Fruit fly (Drosophila melanogaster): ENCODE results near the gene CG5199.

CG5199 gene

DNA sequence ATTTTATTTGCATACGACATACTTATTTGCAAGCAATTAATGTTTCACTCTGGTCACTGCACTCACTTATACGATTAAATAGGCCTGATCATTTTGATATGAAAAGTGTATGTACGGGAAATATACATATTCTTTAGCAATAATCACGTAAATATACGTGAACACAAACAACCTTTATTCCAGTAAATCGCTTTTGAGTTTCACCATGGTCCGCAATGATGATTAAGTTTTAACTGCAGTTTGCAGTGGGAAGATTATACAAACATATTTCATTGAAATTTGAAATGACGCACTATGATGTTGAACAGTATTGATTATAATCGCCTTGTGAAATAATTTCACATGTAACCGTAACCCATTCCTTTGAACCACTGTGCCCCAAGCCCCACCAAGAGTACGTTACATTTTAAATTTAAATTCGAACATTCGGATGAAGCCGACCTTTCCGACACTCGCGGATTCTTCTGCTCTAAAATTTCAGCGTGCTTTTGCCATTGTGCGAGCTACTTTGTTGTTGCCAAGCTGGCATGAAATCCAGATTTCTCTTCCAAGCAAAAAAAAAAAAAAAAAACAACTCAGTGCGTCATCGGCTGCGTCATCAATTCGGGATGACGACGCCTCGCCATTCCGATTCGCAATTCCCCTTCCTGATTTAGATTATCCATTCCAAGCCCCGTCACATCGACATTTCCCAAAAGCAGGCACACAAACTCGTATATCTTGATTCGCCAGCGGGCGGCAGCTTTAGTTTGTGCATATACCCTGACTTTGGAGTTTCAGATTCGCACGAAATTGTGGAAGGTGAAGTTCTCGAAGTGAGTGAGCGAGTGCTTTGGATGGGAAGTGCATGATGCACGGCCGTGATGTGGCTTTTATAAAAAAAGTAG is 48.9 kb downstream of the CG5199 start (continued):
- TF ChIP-seq CG6813 (GFP tag; optimal IDR thresholded peaks at IDR 0.05) (no peak), CG30431 (GFP tag; optimal IDR thresholded peaks at IDR 0.05) (no peak), Deaf1 (tag; optimal IDR thresholded peaks at IDR 0.05) (no peak), eve (GFP tag; optimal IDR thresholded peaks at IDR 0.05) (peak in 1 of 2 experiments; percentile 48), MTF-1 (GFP tag; optimal IDR thresholded peaks at IDR 0.05; ENCODE audit: borderline replicate concordance) (no peak), D19A (tag; optimal IDR thresholded peaks at IDR 0.05) (peak; percentile 17), her (GFP tag; optimal IDR thresholded peaks at IDR 0.05) (no peak), ems (GFP tag; optimal IDR thresholded peaks at IDR 0.05) (no peak), CG16813 (GFP tag; IDR thresholded peaks at IDR 0.05; ENCODE audit: partially characterized antibody) (0 out of 3 replicates have a peak, but pooled peaks have one; percentile 32), Stat92E (GFP tag; optimal IDR thresholded peaks at IDR 0.05) (no peak), CG12769 (tag; optimal IDR thresholded peaks at IDR 0.05) (no peak), dysf (GFP tag; IDR thresholded peaks at IDR 0.05) (no peak), sd (tag; optimal IDR thresholded peaks at IDR 0.05) (no peak), CG14965 (GFP tag; optimal IDR thresholded peaks at IDR 0.05; ENCODE audit: borderline replicate concordance) (no peak), p53 (GFP tag; optimal IDR thresholded peaks at IDR 0.05) (no peak), CG6654 (GFP tag; optimal IDR thresholded peaks at IDR 0.05) (no peak), esg (GFP tag; conservative IDR thresholded peaks at IDR 0.05) (no peak), H15 (GFP tag; IDR thresholded peaks at IDR 0.05) (no peak), CG2199 (GFP tag; IDR thresholded peaks at IDR 0.05) (0 out of 3 replicates have a peak, but pooled peaks have one; percentile 0), pzg (GFP tag; optimal IDR thresholded peaks at IDR 0.05) (no peak), Meics (GFP tag; optimal IDR thresholded peaks at IDR 0.05) (no peak), C15 (GFP tag; IDR thresholded peaks at IDR 0.05) (no peak), CG1529 (GFP tag; optimal IDR thresholded peaks at IDR 0.05) (no peak), CG2889 (GFP tag; IDR thresholded peaks at IDR 0.05) (no peak), CG12155 (GFP tag; optimal IDR thresholded peaks at IDR 0.05) (no peak), bbx (GFP tag; IDR thresholded peaks at IDR 0.05; ENCODE audit: partially characterized antibody) (no peak), CG10147 (GFP tag; optimal IDR thresholded peaks at IDR 0.05) (no peak), gcm2 (GFP tag; optimal IDR thresholded peaks at IDR 0.05) (no peak), CG3995 (GFP tag; optimal IDR thresholded peaks at IDR 0.05) (no peak), CG17829 (tag; optimal IDR thresholded peaks at IDR 0.05) (no peak), kni (GFP tag; optimal IDR thresholded peaks at IDR 0.05) (no peak), Atf3 (GFP tag; optimal IDR thresholded peaks at IDR 0.05) (no peak), Ets65A (GFP tag) (peak; percentile 48), da (GFP tag; optimal IDR thresholded peaks at IDR 0.05) (no peak), tap (tag; optimal IDR thresholded peaks at IDR 0.05) (no peak), CG14441 (GFP tag; IDR thresholded peaks at IDR 0.05) (no peak), CG15514 (GFP tag; optimal IDR thresholded peaks at IDR 0.05) (no peak), odd (GFP tag; optimal IDR thresholded peaks at IDR 0.05) (no peak), CG6175 (GFP tag; IDR thresholded peaks at IDR 0.05) (no peak), CG10267 (tag; optimal IDR thresholded peaks at IDR 0.05) (no peak), lola (GFP tag; optimal IDR thresholded peaks at IDR 0.05) (no peak), CG14710 (tag; optimal IDR thresholded peaks at IDR 0.05) (no peak), CG10654 (GFP tag; optimal IDR thresholded peaks at IDR 0.05) (no peak), Antp (GFP tag; optimal IDR thresholded peaks at IDR 0.05) (no peak), CG6272 (GFP tag; IDR thresholded peaks at IDR 0.05) (no peak), row (GFP tag; IDR thresholded peaks at IDR 0.05) (peak; percentile 27; the same call in 1 of the 3 replicates), CG7357 (GFP tag; IDR thresholded peaks at IDR 0.05) (no peak), chif (GFP tag; optimal IDR thresholded peaks at IDR 0.05) (no peak), CG5245 (GFP tag; optimal IDR thresholded peaks at IDR 0.05) (no peak)
